Worm (Caenorhabditis elegans) whole organism, L4/young adult: ENCODE measurements around the gene del-1.

Source experiments
- W03F9.2 ChIP-seq: fragments of 150-350 bp; optimal IDR thresholded peaks from 2 replicates; lab custom pipeline; 2014; ENCODE audit warnings: missing biosample characterization, missing genetic modification characterization
- dao-5 ChIP-seq: sonication (generic microtip); optimal IDR thresholded peaks from 2 replicates; lab custom pipeline; 2016; ENCODE audit warnings: missing genotype, missing genetic modification characterization, moderate library complexity, missing compliant biosample characterization
- him-1 ChIP-seq: sonication (generic microtip); optimal IDR thresholded peaks from 2 replicates; lab custom pipeline; 2016; ENCODE audit warnings: missing genotype, missing genetic modification reagents, missing genetic modification characterization, missing compliant biosample characterization

DNA sequence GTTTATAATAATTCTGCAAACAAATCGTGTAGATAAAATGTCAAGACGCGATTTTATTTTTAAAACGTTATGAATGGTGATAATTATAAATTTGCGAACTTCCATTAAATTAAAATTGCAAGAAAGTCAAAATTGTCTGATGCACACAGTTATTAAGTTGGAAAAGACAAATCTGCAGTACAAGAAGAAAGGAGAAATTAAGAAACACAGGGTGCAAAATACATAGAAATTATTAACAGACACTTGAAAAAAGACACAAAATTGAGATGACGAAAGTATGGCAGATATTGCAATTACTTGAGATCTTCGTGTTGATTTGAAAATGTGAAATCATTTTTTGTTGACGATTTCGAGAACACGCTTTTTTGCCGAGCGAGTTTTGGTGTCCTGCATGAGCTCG is 26.4 kb upstream of the del-1 start:
- TF ChIP-seq W03F9.2 (tag; lab: Kevin White, UChicago) (no peak), dao-5 (tag; lab: Kevin White, UChicago) (no peak), him-1 (tag; lab: Kevin White, UChicago) (no peak)
